Worm (Caenorhabditis elegans) whole organism, late embryonic: Measurements from ENCODE around the gene F54F2.9.

Source experiments
- hlh-30 ChIP-seq: sonication (generic microtip); optimal IDR thresholded peaks from 2 replicates; lab custom pipeline; 2017; ENCODE audit warnings: antibody characterized with exemption, missing genetic modification characterization, missing compliant biosample characterization; ENCODE audit not compliant: insufficient read depth
- pat-9 ChIP-seq: fragments of 200-800 bp; sonication (Bioruptor generic); optimal IDR thresholded peaks from 2 replicates; lab custom pipeline; 2018; ENCODE audit warnings: mild to moderate bottlenecking, missing genetic modification characterization, moderate library complexity, missing compliant biosample characterization
- pqm-1 ChIP-seq: sonication (generic microtip); optimal IDR thresholded peaks from 2 replicates; lab custom pipeline; 2016; ENCODE audit warnings: missing genetic modification characterization, missing compliant biosample characterization
- unc-3 ChIP-seq, 2 experiments: fragments of 200-800 bp in 1 of 2; sonication (Bioruptor generic) in 1 of 2; sonication (generic microtip) in 1 of 2; conservative IDR thresholded peaks in 1 of 2; optimal IDR thresholded peaks in 1 of 2; 2 replicates each; pipeline versions ENCODE4 v1.3.6 to Lab custom; 2016 to 2022; ENCODE audit warnings: missing compliant biosample characterization in 2 of 2, missing genetic modification characterization in 2 of 2, missing genetic modification reagents in 1 of 2

DNA sequence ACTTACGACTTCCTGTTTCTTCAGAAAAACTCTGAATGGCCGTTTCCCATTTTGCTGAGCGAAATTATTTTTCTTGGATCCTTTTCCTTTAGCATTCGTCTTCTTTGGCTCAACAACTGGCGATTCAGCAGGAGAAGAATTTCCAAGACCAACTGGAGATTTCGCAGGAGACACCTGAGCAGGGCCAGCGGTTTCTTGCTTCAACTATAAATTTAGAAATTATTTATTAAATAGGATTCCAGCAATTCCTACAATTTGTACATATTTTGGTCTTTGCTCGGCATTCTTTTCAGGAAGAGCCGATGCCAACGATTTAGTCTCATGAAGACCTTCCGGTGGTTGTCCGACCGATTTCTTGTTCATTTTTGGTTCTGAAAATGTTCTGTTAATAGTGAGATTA is 22.5 kb upstream of the F54F2.9 start, which contains the start of gene F44E2.8:
- TF ChIP-seq pat-9 (tag; lab: Kevin White, UChicago): no peak
- TF ChIP-seq unc-3 (GFP tag; conservative IDR thresholded peaks at IDR 0.05; lab: Robert Waterston, UW): no peak
- no peak for TF ChIP-seq unc-3 (tag; optimal IDR thresholded peaks at IDR 0.05; lab: Kevin White, UChicago)
- TF ChIP-seq pqm-1: no peak
- TF ChIP-seq hlh-30 (tag; lab: Kevin White, UChicago): no peak
